Worm (Caenorhabditis elegans) whole organism, L1 larva: Measurements from ENCODE around the gene chtb-2.

Experiments
- C04F5.9 ChIP-seq: sonication (generic microtip); optimal IDR thresholded peaks from 2 replicates; lab custom pipeline; 2016; ENCODE audit warnings: missing genetic modification characterization, missing compliant biosample characterization
- C34B4.2 ChIP-seq: sonication (generic microtip); optimal IDR thresholded peaks from 2 replicates; lab custom pipeline; 2017; ENCODE audit warnings: mild to moderate bottlenecking, missing genetic modification characterization, missing compliant biosample characterization
- F16B12.6 ChIP-seq: fragments of 150-350 bp; optimal IDR thresholded peaks from 2 replicates; lab custom pipeline; 2014; ENCODE audit warnings: missing biosample characterization, missing genetic modification characterization
- alr-1 ChIP-seq: fragments of 200-800 bp; sonication (Bioruptor generic); optimal IDR thresholded peaks from 2 replicates; lab custom pipeline; 2018; ENCODE audit warnings: borderline replicate concordance, mild to moderate bottlenecking, missing genetic modification characterization, missing compliant biosample characterization
- ama-1 ChIP-seq: fragments of 150-350 bp; optimal IDR thresholded peaks from 2 replicates; lab custom pipeline; 2014
- blmp-1 ChIP-seq: fragments of 150-350 bp; optimal IDR thresholded peaks from 2 replicates; lab custom pipeline; 2014; ENCODE audit warnings: missing biosample characterization, missing genetic modification characterization
- ceh-63 ChIP-seq: fragments of 200-800 bp; sonication (Bioruptor generic); optimal IDR thresholded peaks from 2 replicates; lab custom pipeline; 2018; ENCODE audit warnings: mild to moderate bottlenecking, missing genetic modification characterization, missing compliant biosample characterization
- ceh-88 ChIP-seq: fragments of 200-800 bp; sonication (Bioruptor generic); IDR thresholded peaks from 2 replicates; pipeline ENCODE4 v1.3.6; 2022; ENCODE audit warnings: missing genetic modification characterization, missing compliant biosample characterization
- dpl-1 ChIP-seq, 3 experiments: fragments of 150-350 bp in 2 of 3; sonication (generic microtip) in 1 of 3; optimal IDR thresholded peaks; 2 replicates each; lab custom pipeline; 2014 to 2017; ENCODE audit warnings: missing biosample characterization in 3 of 3, missing genetic modification characterization in 3 of 3, missing genetic modification reagents in 3 of 3
- efl-1 ChIP-seq, 4 experiments: fragments of 150-350 bp; optimal IDR thresholded peaks in 3 of 4; peaks in 1 of 4; 1 replicate in 1 of 4; 2 replicates in 3 of 4; lab custom pipeline; 2014; ENCODE audit warnings: missing biosample characterization in 2 of 4, missing genetic modification characterization in 2 of 4, missing genetic modification reagents in 2 of 4
- egl-13 ChIP-seq: sonication (generic microtip); optimal IDR thresholded peaks from 2 replicates; lab custom pipeline; 2016; ENCODE audit warnings: missing genotype, missing genetic modification reagents, missing genetic modification characterization, missing compliant biosample characterization
- egl-27 ChIP-seq, 2 experiments: fragments of 150-350 bp in 1 of 2; sonication (generic microtip); optimal IDR thresholded peaks; 3 replicates each; lab custom pipeline; 2017 to 2018; ENCODE audit warnings: missing biosample characterization in 2 of 2, missing genetic modification characterization in 2 of 2, missing genetic modification reagents in 2 of 2
- elt-3 ChIP-seq, 6 experiments: fragments of 150-350 bp in 1 of 6; sonication (generic microtip); optimal IDR thresholded peaks; 2 replicates each; lab custom pipeline; 2017 to 2018; ENCODE audit warnings: missing biosample characterization in 6 of 6, missing genetic modification characterization in 6 of 6, inconsistent platforms in 1 of 6
- fkh-10 ChIP-seq: sonication (generic microtip); optimal IDR thresholded peaks from 2 replicates; lab custom pipeline; 2017; ENCODE audit warnings: missing biosample characterization, missing genetic modification reagents, missing genetic modification characterization
- fkh-8 ChIP-seq: sonication (generic microtip); optimal IDR thresholded peaks from 2 replicates; lab custom pipeline; 2016; ENCODE audit warnings: mild to moderate bottlenecking, missing genetic modification characterization, missing compliant biosample characterization
- fos-1 ChIP-seq: fragments of 150-350 bp; optimal IDR thresholded peaks from 2 replicates; lab custom pipeline; 2014; ENCODE audit warnings: missing biosample characterization, missing genetic modification characterization
- grh-1 ChIP-seq: fragments of 200-800 bp; sonication (Bioruptor generic); IDR thresholded peaks from 2 replicates; pipeline ENCODE4 v1.3.6; 2022; ENCODE audit warnings: missing genetic modification reagents, missing genetic modification characterization, missing compliant biosample characterization
- hlh-17 ChIP-seq: fragments of 200-800 bp; sonication (Bioruptor generic); optimal IDR thresholded peaks from 2 replicates; lab custom pipeline; 2018; ENCODE audit warnings: missing genetic modification characterization, mild to moderate bottlenecking, missing compliant biosample characterization, moderate library complexity, borderline replicate concordance
- lin-14 ChIP-seq: fragments of 200-800 bp; sonication (Bioruptor generic); optimal IDR thresholded peaks from 2 replicates; lab custom pipeline; 2018; ENCODE audit warnings: mild to moderate bottlenecking, missing genetic modification characterization, moderate library complexity, missing compliant biosample characterization
- lin-35 ChIP-seq, 2 experiments: fragments of 150-350 bp; optimal IDR thresholded peaks; 2 replicates each; lab custom pipeline; 2014; ENCODE audit warnings: missing biosample characterization in 2 of 2, missing genetic modification characterization in 2 of 2, missing genetic modification reagents in 2 of 2
- lir-3 ChIP-seq: sonication (generic microtip); optimal IDR thresholded peaks from 2 replicates; lab custom pipeline; 2016; ENCODE audit warnings: mild to moderate bottlenecking, missing genetic modification characterization, moderate library complexity, missing compliant biosample characterization; ENCODE audit not compliant: poor library complexity
- lsy-2 ChIP-seq, 2 experiments: fragments of 150-350 bp; optimal IDR thresholded peaks; 2 replicates each; lab custom pipeline; 2014; ENCODE audit warnings: missing biosample characterization in 2 of 2, missing genetic modification characterization in 2 of 2
- mdl-1 ChIP-seq, 2 experiments: fragments of 150-350 bp; optimal IDR thresholded peaks; 2 replicates each; lab custom pipeline; 2014 to 2017; ENCODE audit warnings: missing biosample characterization in 2 of 2, missing genetic modification characterization in 2 of 2, inconsistent platforms in 1 of 2
- mef-2 ChIP-seq: fragments of 150-350 bp; optimal IDR thresholded peaks from 2 replicates; lab custom pipeline; 2014; ENCODE audit warnings: missing biosample characterization, missing genetic modification characterization
- mep-1 ChIP-seq: fragments of 150-350 bp; optimal IDR thresholded peaks from 2 replicates; lab custom pipeline; 2014; ENCODE audit warnings: missing biosample characterization, missing genetic modification characterization
- nhr-19 ChIP-seq: fragments of 200-800 bp; sonication (Bioruptor generic); conservative IDR thresholded peaks from 2 replicates; pipeline ENCODE4 v1.3.6; 2022; ENCODE audit warnings: missing genetic modification characterization, missing compliant biosample characterization
- nhr-20 ChIP-seq: sonication (generic microtip); optimal IDR thresholded peaks from 2 replicates; lab custom pipeline; 2016; ENCODE audit warnings: mild to moderate bottlenecking, missing genetic modification characterization, missing compliant biosample characterization
- nhr-47 ChIP-seq: sonication (generic microtip); optimal IDR thresholded peaks from 2 replicates; lab custom pipeline; 2016; ENCODE audit warnings: mild to moderate bottlenecking, missing genetic modification characterization, moderate library complexity, missing compliant biosample characterization
- nhr-71 ChIP-seq: sonication (generic microtip); optimal IDR thresholded peaks from 2 replicates; lab custom pipeline; 2016; ENCODE audit warnings: mild to moderate bottlenecking, missing genetic modification characterization, moderate library complexity, missing compliant biosample characterization
- nhr-77 ChIP-seq: fragments of 150-350 bp; optimal IDR thresholded peaks from 2 replicates; lab custom pipeline; 2014; ENCODE audit warnings: missing biosample characterization, missing genetic modification characterization
- nhr-84 ChIP-seq: sonication (generic microtip); optimal IDR thresholded peaks from 2 replicates; lab custom pipeline; 2017; ENCODE audit warnings: missing biosample characterization, missing genetic modification characterization
- nhr-85 ChIP-seq: sonication (generic microtip); peaks from one replicate; lab custom pipeline; 2016; ENCODE audit warnings: missing genetic modification characterization, inconsistent platforms, missing compliant biosample characterization
- nhr-90 ChIP-seq: sonication (generic microtip); optimal IDR thresholded peaks from 2 replicates; lab custom pipeline; 2016; ENCODE audit warnings: mild to moderate bottlenecking, missing genetic modification characterization, missing compliant biosample characterization; ENCODE audit not compliant: poor library complexity
- pqm-1 ChIP-seq: sonication (generic microtip); optimal IDR thresholded peaks from 3 replicates; lab custom pipeline; 2017; ENCODE audit warnings: missing biosample characterization, missing genetic modification characterization
- rnt-1 ChIP-seq: sonication (generic microtip); optimal IDR thresholded peaks from 2 replicates; lab custom pipeline; 2016; ENCODE audit warnings: mild to moderate bottlenecking, missing genetic modification characterization, moderate library complexity, missing compliant biosample characterization
- skn-1 ChIP-seq: fragments of 150-350 bp; optimal IDR thresholded peaks from 2 replicates; lab custom pipeline; 2014; ENCODE audit warnings: missing biosample characterization, missing genetic modification characterization
- swsn-7 ChIP-seq: sonication (generic microtip); optimal IDR thresholded peaks from 2 replicates; lab custom pipeline; 2016; ENCODE audit warnings: missing genetic modification characterization, missing compliant biosample characterization
- tbx-2 ChIP-seq: sonication (generic microtip); optimal IDR thresholded peaks from 2 replicates; lab custom pipeline; 2016; ENCODE audit warnings: missing genetic modification characterization, missing compliant biosample characterization
- unc-130 ChIP-seq: fragments of 150-350 bp; optimal IDR thresholded peaks from 2 replicates; lab custom pipeline; 2017; ENCODE audit warnings: missing biosample characterization, missing genetic modification characterization, inconsistent platforms
- unc-62 ChIP-seq: fragments of 150-350 bp; optimal IDR thresholded peaks from 2 replicates; lab custom pipeline; 2014; ENCODE audit warnings: missing biosample characterization, missing genetic modification reagents, missing genetic modification characterization
- unc-86 ChIP-seq: sonication (generic microtip); optimal IDR thresholded peaks from 2 replicates; lab custom pipeline; 2016; ENCODE audit warnings: missing genetic modification characterization, missing compliant biosample characterization
- unc-98 ChIP-seq: fragments of 200-800 bp; sonication (Bioruptor generic); IDR thresholded peaks from 2 replicates; pipeline ENCODE4 v1.3.6; 2022; ENCODE audit warnings: missing genetic modification characterization, missing compliant biosample characterization

chtb-2 gene

ce11 chrIII:6525557-6525956 is 42.5 kb downstream of the chtb-2 start, which contains the start of gene oig-1:
oig-1 (minus strand) TSS chrIII:6525657.
- TF ChIP-seq grh-1 (GFP tag; lab: Robert Waterston, UW) (no peak), nhr-47 (no peak), skn-1 (tag; lab: Kevin White, UChicago) (no peak), fos-1 (tag; lab: Kevin White, UChicago) (no peak), ceh-88 (GFP tag; lab: Robert Waterston, UW) (no peak)

DNA sequence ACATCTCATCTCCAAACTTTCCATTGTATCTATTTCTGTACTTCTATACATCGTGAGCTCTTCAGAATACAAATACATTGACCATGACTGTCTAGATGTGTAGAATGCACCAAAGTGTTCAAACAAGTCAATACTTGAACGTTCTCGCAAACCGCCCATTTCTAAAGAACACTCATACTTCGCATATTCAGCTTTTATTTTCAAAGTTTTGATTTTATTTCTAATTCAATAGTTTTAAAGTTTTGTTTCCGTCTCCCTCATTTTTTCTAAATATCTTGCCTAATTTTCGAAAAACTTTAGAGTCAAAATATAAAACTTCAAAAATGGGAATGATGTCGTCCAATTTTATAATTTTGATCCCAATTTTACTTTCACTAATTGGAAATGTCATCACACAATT is 44.9 kb downstream of the chtb-2 start, which contains the start of gene pqn-10:
Gene pqn-10 (plus strand): TSS at position 301 of the 400 bp plus-strand sequence.
- TF ChIP-seq ceh-63 (GFP tag; lab: Kevin White, UChicago) = no peak
- no peak for TF ChIP-seq nhr-84 (tag; lab: Kevin White, UChicago)
- no peak for TF ChIP-seq swsn-7
- no peak for TF ChIP-seq unc-86
- no peak for TF ChIP-seq egl-27 (tag; optimal IDR thresholded peaks at IDR 0.05; lab: Kevin White, UChicago)
- no peak for TF ChIP-seq nhr-90
- TF ChIP-seq fos-1 (tag; lab: Kevin White, UChicago) = no peak
- TF ChIP-seq pqm-1 = no peak

- TF ChIP-seq ama-1 (lab: Kevin White, UChicago) (no peak), C34B4.2 (tag; lab: Kevin White, UChicago) (no peak), nhr-77 (tag; lab: Kevin White, UChicago) (no peak), nhr-71 (tag; lab: Kevin White, UChicago) (no peak), rnt-1 (tag; lab: Kevin White, UChicago) (no peak), nhr-85 (tag; lab: Kevin White, UChicago) (no peak), alr-1 (tag; lab: Kevin White, UChicago) (no peak)
Observed at ce11 chrIII:6531099-6531498, 48.1 kb downstream of the chtb-2 start, which contains the start of gene C09E7.11. C09E7.11 (plus strand) TSS chrIII:6531399.

DNA sequence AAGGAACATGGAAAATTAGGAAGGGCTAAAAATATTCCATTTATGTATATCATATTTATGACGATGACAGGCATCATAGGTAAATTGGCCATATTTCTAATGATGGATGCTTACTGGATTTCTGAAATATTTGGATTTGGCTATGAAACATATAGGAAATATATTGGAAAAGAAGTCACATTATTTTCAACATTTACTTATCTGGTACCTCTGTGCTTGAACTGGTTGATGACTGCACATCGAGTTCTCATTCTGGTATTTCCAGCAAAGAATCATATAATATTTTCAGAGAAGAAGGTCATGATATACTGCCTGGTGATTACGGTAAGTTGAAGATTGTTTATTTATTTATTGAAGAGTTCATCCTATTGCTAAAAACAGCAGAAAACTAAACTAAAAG is 49.6 kb downstream of the chtb-2 start, which contains the start of gene srxa-5:
Gene srxa-5 (plus strand): TSS at position 301 of the 400 bp plus-strand sequence.
- TF ChIP-seq ceh-88 (GFP tag; lab: Robert Waterston, UW) = no peak
- no peak for TF ChIP-seq efl-1 (optimal IDR thresholded peaks at IDR 0.05; lab: Kevin White, UChicago)
- no peak for TF ChIP-seq efl-1 (GFP tag; optimal IDR thresholded peaks at IDR 0.05 in 1 of 2; lab: Kevin White, UChicago)
- TF ChIP-seq nhr-77 (tag; lab: Kevin White, UChicago) = no peak
- TF ChIP-seq unc-98 (GFP tag; lab: Robert Waterston, UW) = no peak
- no peak for TF ChIP-seq unc-62 (GFP tag; lab: Kevin White, UChicago)
- TF ChIP-seq fkh-8 = no peak
- no peak for TF ChIP-seq mef-2 (tag; lab: Kevin White, UChicago)
- no peak for TF ChIP-seq C04F5.9 (tag; lab: Kevin White, UChicago)
- TF ChIP-seq mdl-1 (tag; optimal IDR thresholded peaks at IDR 0.05; lab: Kevin White, UChicago) = no peak
- TF ChIP-seq blmp-1 (tag; lab: Kevin White, UChicago) = no peak
- TF ChIP-seq dpl-1 (GFP tag; optimal IDR thresholded peaks at IDR 0.05; lab: Kevin White, UChicago) = no peak
- no peak for TF ChIP-seq mep-1 (tag; lab: Kevin White, UChicago)
- TF ChIP-seq F16B12.6 = no peak
- no peak for TF ChIP-seq ceh-63 (GFP tag; lab: Kevin White, UChicago)
- no peak for TF ChIP-seq nhr-19 (GFP tag; lab: Robert Waterston, UW)
- TF ChIP-seq swsn-7 = no peak
- no peak for TF ChIP-seq nhr-71 (tag; lab: Kevin White, UChicago)
- no peak for TF ChIP-seq tbx-2 (tag; lab: Kevin White, UChicago)
- no peak for TF ChIP-seq C34B4.2 (tag; lab: Kevin White, UChicago)

DNA sequence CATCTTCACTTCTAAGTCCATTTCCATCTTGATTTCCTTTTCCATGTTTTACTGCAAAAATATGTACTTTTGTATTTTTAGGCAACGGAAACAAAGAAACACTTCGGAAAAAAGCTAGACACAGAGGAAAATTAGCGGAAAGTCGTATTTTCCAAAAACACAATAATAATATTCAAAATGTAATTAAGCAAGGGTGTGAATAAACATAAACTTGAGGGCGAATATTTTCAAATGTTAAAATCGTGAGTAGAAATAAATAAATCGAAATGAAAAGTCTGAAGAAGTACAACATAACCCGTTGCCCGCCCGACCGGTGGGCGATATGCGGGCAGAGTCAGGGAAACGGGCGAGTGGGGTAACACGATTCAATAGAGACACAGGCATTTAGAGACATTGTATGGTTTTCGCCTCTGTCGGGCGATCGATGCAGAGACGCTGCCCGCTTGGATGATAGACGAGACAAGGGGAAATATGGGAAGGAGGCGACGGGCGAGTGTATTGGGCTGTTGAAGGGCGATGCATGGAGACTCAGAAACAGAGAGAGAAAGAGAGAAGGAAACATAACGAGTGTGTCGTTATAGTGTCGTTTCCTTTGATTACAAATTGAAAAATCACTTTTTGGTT is 54.0 kb downstream of the chtb-2 start, which contains the start of gene C09E7.4:
Gene C09E7.4 (minus strand): TSS at position 51 of the 624 bp plus-strand sequence.
- TF ChIP-seq elt-3 (tag; optimal IDR thresholded peaks at IDR 0.05; lab: Kevin White, UChicago) (no peak), dpl-1 (GFP tag; optimal IDR thresholded peaks at IDR 0.05; lab: Kevin White, UChicago) (peak in 2 of 3 experiments; percentile 22 to 40), nhr-84 (tag; lab: Kevin White, UChicago) (no peak), unc-98 (GFP tag; lab: Robert Waterston, UW) (no peak), egl-13 (tag; lab: Kevin White, UChicago) (no peak), fkh-10 (GFP tag; lab: Kevin White, UChicago) (no peak), lin-35 (GFP tag; optimal IDR thresholded peaks at IDR 0.05; lab: Kevin White, UChicago) (peak in 1 of 2 experiments; percentile 28), ceh-88 (GFP tag; lab: Robert Waterston, UW) (no peak), lin-14 (GFP tag; lab: Kevin White, UChicago) (peak; percentile 55), fkh-8 (no peak), nhr-20 (no peak), lir-3 (tag; lab: Kevin White, UChicago) (no peak), hlh-17 (no peak), C34B4.2 (tag; lab: Kevin White, UChicago) (no peak), ceh-63 (GFP tag; lab: Kevin White, UChicago) (no peak), lsy-2 (tag; optimal IDR thresholded peaks at IDR 0.05; lab: Kevin White, UChicago) (peak in 1 of 2 experiments; percentile 14), unc-130 (tag; lab: Kevin White, UChicago) (no peak), grh-1 (GFP tag; lab: Robert Waterston, UW) (no peak)
